Fruit fly (Drosophila melanogaster): ENCODE data around the gene CG14340.
A peak's percentile ranks its signal among the peaks of the same experiment; 100 is the strongest.

The CG14340 gene

DNA sequence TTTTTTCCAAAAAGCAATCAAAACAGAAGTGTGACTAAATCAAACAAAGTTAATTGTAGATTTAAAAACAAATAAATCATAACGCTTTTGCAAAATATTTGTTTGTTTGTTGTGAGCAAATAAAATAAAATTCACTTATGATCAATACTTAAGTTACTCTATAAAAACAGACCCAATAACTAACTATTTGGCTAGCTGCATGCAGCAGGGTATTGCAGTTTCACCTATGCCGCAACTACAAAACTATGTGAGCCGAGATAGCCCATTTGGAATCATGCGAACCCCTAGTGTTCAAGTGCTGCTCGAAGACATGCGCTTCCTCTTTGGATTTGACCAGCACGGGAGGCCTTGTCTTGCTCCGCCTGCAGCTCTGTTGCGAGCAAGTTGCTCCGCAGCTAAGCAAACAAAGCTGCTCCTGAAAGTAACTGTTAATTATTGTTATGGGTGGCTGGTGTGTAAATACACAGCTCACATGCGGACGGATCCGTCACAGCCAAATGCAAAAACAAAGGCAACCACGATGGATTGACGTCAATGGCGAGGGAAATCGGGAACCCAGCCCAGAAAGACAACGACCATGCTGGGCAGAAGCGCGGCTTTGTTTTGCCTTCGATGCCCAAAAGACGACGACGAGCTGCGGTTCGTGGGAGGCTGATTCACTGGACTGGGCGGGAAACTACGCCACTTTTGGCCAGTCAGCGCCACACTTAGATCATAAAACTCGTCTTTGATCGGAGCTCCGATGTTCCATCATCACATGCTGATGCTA, 9.4 kb downstream of the CG14340 start:
- TF ChIP-seq CTCF (optimal IDR thresholded peaks at IDR 0.05) = no peak
- TF ChIP-seq CG8478 (optimal IDR thresholded peaks at IDR 0.05) = no peak

DNA sequence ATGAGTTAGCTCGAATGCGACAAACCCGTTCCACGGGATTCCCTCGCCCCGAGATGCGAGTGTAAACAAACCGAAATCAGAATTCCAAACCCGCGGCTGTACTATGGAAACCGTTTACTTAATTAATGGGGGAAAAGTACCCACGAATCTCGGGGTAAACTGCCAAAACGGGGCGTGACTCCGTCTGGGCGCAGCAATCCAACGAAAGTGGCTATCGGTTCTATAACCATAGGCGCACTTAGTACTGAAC, 9.9 kb downstream of the CG14340 start:
- TF ChIP-seq CTCF (optimal IDR thresholded peaks at IDR 0.05) (no peak), CG8478 (optimal IDR thresholded peaks at IDR 0.05) (no peak)

DNA sequence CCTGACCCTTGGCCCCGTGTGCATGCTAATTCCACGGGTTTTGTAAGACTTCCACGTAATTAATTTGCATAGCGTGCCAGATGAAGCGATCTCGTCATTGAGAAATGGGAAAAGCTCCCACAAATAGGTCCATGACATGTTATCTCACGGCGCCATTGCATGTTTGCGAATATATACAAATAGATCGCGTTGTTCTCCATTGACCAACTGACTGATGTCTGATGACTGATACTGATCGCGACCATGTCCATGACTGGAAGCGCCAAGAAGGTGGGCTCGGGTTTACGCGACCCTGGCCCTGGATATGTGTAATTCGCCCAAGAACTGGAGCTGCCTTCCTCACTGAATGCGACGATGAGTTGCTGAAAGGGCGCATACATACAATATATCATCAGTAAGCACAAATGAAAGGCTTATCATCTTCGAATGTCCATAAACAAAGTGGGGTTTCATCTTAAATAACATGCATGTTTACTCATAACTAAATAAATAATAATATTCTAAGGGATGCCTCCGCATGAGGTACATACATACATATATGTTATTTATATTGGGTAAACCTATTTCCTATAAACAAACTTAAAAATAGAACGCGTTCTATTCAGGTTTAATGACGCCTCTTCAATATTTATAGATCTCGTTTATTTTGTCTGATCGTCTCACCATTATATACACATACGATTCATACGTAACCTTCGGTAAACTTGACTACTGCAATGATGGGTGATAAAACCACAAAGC, 10.5 kb downstream of the CG14340 start:
- TF ChIP-seq CG8478 (optimal IDR thresholded peaks at IDR 0.05) (no peak), CTCF (optimal IDR thresholded peaks at IDR 0.05) (no peak)

DNA sequence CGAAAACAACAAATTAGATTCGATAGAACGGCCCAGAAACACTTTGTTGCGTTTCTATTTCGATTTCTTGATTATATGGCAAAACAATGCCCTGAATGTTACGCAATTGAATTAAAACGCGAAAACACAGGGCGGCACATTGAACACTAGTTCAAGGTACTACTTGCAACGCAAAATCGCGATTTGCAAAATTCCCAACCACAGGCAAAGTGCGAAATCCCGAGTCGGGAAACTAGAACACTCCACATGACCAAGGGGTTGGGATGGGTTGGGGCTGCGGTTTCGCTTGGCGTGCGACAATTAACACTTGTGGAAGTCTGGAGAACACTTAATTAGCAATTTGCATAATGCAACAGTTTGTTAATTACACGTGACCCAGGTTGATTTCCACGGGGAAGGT, 11.5 kb downstream of the CG14340 start:
- TF ChIP-seq CG8478 (optimal IDR thresholded peaks at IDR 0.05) = no peak
- TF ChIP-seq CTCF (optimal IDR thresholded peaks at IDR 0.05) = no peak

DNA sequence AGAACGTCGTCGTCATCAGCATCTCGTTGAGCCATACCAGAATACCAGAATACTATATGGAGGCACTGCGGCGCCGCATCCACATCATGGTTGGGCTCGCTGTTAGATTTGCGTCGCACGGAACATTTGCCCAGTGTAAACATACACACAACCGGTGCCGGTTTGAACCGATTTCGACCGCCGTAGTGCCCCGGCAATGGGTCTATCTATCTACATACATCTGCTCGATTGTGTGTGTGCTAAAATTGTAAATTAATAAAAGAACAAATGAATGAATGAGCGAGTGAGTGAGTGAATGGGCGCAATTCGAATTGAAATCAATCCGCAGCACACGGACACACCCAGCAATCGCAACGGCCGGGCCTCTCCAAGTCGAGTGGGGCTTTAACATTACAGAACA, 12.7 kb downstream of the CG14340 start:
- no peak for TF ChIP-seq CTCF (optimal IDR thresholded peaks at IDR 0.05)
- TF ChIP-seq CG8478 (optimal IDR thresholded peaks at IDR 0.05) = no peak

DNA sequence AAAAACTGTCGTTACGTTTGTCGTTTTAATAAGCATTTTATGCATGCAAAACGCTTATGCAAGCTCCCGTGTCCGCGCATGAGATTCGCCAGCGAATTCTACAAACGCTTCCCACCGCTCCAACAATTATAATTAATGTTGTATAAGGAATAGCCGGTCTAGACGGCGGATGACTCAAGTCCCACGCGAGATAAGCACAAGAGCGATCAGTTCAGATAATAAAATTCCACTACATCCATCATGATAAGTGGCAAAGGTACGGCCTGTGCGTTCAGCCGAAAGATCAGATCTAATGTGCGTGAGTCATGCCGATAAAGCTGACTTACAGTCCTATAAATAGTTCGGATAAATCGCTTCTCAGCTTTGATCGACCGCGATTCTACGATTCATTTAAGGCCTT, 13.8 kb downstream of the CG14340 start:
- TF ChIP-seq CG8478 (optimal IDR thresholded peaks at IDR 0.05) = no peak
- no peak for TF ChIP-seq CTCF (optimal IDR thresholded peaks at IDR 0.05)

DNA sequence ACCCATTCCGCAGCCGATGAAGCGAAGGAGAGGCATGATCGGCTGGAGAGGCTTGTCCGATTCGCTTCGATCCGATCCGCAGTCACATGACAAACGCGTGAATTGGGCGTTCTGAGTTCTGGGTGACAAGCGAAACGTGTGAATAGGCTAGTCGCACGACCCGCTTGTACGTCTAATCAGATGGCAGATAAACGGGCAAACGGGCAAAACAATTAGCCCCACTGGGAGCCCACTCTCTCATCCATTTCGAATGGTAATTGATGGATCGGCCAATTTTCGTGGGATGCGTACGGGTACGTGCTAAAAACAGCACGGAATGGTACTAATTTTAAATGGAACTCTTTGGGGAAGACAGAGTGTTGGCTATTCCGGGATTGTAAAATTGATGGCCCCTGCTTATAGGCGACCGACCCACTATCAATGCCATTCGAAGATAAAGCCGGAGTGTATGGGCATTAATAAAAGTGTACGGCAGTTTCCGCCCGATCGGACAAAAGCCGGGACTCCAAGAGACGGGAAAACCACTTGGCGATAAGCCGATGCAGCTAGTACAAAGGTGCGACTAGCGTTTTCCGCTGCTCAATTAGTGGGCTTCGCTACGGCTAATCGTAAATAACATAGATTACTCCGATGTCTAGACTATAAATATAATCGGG, 14.8 kb downstream of the CG14340 start:
- no peak for TF ChIP-seq CG8478 (optimal IDR thresholded peaks at IDR 0.05)
- no peak for TF ChIP-seq CTCF (optimal IDR thresholded peaks at IDR 0.05)

DNA sequence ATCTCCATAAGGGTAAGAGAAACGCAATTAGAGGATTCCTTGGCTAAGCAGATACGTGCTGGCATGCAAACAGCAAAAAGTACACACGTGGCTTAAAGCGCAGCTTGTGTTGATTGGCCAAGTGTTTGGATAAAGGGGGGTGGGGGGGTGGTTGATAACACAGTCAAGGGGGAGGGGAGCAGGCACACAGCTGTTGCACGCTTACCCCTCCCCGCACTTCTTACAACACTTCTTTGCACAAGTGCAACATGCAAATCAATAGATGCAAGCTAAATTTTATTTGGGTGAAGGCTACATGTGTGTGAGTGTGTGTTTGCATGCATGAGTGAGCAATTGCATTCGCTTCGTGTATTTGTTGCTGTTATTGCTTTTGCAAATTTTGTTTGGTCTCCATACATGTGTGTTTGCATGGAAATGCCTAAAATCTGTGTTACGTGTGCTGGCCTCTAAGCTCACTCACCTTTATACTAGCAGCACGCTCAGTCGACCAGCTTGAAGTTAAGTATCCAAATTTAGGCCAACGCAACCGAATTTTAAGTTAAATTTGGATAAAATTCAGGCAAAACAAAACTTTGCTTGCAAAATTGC, 15.7 kb downstream of the CG14340 start:
- TF ChIP-seq CG8478 (optimal IDR thresholded peaks at IDR 0.05) = no peak
- TF ChIP-seq CTCF (optimal IDR thresholded peaks at IDR 0.05) = no peak

DNA sequence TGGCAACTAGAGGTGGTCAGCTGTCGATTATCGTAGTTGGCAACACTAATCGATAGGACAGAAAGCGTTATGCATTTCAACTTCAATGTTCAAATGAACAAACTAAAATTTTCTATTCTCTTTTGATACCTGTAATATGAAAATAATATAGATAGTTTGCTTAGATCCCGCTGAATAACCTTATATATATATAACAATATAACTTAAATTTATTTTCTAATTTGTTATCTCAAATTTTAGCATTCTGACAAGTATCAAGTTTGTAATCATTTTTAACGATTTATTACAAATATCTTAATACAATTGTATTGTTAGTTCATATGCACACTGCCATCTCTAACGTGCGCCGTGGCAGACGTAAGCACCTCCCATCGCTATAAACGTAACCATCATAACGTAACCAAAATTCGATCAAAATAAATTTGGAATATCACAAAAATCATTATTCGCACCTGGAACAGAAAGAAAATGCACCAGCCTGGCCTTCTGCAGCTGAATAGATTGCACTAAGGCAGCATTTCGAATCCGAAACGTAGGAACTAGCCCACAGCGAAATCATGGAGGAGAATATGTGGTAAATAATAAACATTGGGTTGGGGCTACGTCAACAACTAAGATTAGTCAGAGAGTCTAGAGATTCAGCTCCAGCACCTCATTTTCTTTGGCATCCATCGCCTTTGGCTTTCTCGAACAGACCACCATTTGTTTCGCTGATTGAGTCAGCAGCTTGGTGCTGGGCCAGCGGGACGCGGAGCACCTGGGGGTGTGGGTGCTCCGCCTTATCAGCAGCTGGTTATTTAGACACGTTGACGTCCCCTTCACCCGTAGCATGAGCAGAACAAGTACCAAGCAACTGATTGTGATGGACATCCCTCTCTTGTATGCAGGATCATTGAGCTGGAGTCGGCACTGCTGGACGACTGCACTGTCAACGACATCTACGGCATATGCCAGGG, 16.5 kb downstream of the CG14340 start, which contains the start of the genes Pino and TBC1D23:
Gene Pino, minus strand, starts transcription at position 22 of the 956 bp plus-strand sequence.
Gene TBC1D23, plus strand, starts transcription at position 385 of the 956 bp plus-strand sequence.
- TF ChIP-seq CG8478 (optimal IDR thresholded peaks at IDR 0.05) = no peak
- no peak for TF ChIP-seq CTCF (optimal IDR thresholded peaks at IDR 0.05)

DNA sequence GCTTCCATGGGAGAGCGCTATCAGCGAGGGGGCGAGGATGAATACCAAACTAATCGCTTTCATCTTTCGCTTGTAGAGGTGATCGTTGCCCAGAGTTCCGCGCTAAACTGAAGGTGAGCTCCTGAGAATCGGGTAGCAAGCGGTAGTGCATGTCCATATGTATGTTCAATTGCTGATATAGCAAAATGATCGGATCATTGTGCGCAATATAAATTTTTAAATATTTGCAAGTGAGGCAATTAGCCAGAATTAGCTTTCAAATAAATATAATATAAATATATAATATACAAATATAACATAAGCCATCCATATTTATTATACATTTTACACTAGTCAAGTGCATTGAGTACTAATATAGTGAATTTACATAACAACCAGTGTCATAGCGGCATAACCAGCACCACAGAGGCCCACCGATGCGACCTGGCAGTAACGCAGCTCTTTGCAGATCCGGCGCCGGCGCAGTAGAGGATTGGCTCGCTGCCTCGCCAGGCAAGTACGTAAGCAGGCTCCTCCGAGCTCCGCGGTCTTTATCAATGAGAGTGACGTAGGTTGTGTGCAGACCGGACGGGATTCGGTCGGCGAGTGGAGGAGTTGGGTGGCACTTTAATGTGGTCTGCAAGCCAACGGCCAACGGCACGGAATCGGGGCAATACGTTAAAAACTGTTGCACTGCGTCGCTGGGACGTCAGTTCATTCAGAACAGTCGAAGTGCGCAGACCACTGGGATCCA, 21.4 kb downstream of the CG14340 start, which contains the start of the genes Iris and CG4577:
Gene Iris, minus strand, starts transcription at position 88 of the 733 bp plus-strand sequence.
Gene CG4577, plus strand, starts transcription at position 683 of the 733 bp plus-strand sequence.
- no peak for TF ChIP-seq CG8478 (optimal IDR thresholded peaks at IDR 0.05)
- TF ChIP-seq CTCF (optimal IDR thresholded peaks at IDR 0.05) = no peak

DNA sequence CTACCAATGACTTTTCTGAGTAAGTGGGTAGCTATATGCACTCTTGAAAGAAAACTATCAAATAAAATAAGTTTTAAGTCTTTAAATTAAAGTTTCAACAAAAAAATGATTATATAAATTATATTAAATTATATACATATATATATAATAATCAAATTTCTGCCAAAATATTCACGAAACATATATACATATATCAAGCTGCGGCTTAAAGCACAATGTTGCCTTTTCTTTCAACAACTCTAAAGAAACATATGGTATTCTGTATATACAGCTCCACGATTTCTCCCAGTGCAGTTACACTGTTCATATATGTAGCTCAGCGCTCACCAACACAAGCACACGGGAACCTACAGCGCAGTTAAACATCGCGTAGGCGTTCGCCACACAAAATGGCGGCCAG, 22.8 kb downstream of the CG14340 start:
- TF ChIP-seq CTCF (optimal IDR thresholded peaks at IDR 0.05) (no peak), CG8478 (optimal IDR thresholded peaks at IDR 0.05) (no peak)

DNA sequence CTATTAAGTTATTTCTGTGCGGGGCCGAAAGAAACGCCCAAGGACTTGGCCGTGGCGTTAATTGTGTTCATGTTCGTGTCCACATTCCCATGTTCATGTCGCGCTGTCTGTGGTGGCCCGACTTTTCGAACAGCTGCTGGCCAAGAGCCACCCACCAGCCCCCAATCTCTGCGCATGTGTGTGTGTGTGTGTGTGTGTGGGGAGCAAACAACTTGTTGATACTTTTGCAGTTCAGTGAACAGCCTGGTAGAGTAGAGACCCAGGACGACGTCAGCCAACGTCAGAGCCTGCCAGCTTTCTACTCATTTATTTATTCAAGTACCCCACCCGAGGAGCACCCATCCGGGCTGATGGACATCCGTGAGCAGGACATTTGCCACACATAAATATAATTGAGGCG, 24.3 kb downstream of the CG14340 start:
- TF ChIP-seq CG8478 (optimal IDR thresholded peaks at IDR 0.05) = no peak
- no peak for TF ChIP-seq CTCF (optimal IDR thresholded peaks at IDR 0.05)

DNA sequence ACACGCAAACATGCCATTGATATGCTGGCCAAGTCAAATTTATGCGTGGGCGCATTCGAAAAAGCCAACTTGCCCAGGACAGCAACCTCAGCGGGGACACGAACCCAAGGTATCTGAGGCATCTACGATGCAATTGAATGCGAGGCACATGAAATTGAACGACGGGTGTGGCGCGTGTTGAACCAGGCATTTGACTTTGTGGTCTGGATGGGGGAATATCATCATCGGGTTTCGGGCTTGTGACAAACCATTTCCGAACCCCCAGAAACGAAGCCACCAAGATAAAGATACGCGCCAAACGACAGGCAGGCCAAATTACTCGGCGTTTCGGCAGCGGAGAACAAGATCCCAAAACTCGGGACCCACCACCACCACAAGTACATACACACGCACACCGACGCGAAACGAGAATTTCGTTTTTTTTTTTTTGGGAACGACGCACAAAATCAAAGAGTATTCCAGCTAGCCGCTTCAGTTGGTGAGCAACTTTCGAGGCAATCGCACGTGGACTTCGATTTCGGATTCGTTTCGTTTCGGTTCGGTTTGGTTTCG, 30.1 kb downstream of the CG14340 start, which contains the start of gene MFS3:
Gene MFS3, plus strand, starts transcription at position 472 of the 552 bp plus-strand sequence.
- TF ChIP-seq CG8478 (optimal IDR thresholded peaks at IDR 0.05) (no peak), CTCF (optimal IDR thresholded peaks at IDR 0.05) (peak; percentile 66 to 68)
